Worm (Caenorhabditis elegans): ENCODE data around the gene C50F4.6.

The C50F4.6 gene

DNA sequence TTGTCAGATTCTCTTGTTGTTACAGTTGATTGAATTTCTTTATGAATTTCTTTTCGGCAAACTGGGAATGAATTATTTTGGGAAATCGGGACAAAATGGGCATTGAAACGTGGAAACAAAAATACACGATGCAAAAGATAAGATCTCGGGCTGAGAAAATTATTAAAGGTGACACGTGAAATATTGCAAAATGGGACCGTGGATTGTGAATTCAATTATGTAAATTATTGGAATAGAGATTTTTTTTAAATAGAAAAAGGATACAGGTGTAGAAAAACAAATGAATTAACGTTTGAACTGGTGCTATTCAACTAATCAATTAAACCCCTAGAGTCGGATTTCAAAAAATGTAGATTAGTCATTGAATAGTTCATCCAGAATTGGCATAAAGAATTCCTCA lies 22.8 kb downstream of the C50F4.6 start, which contains the start of gene F25B3.4:
TSS of gene F25B3.4 (minus strand) at position 101 of the 400 bp plus-strand sequence.
- TF ChIP-seq php-3 (GFP tag; IDR thresholded peaks at IDR 0.05) (no peak), Y5F2A.4 (GFP tag; optimal IDR thresholded peaks at IDR 0.05) (no peak), R02D3.7 (tag; optimal IDR thresholded peaks at IDR 0.05) (no peak), daf-16 (GFP tag; optimal IDR thresholded peaks at IDR 0.05) (no peak), daf-16 (tag; optimal IDR thresholded peaks at IDR 0.05) (no peak), lim-7 (GFP tag; IDR thresholded peaks at IDR 0.05) (no peak), dmd-8 (GFP tag; IDR thresholded peaks at IDR 0.05) (no peak), saeg-2 (GFP tag; IDR thresholded peaks at IDR 0.05) (no peak), ceh-62 (tag; optimal IDR thresholded peaks at IDR 0.05) (no peak), daf-12 (tag; optimal IDR thresholded peaks at IDR 0.05) (no peak), nhr-10 (tag; optimal IDR thresholded peaks at IDR 0.05) (no peak), egl-43 (GFP tag; IDR thresholded peaks at IDR 0.05) (no peak), dmd-9 (GFP tag; IDR thresholded peaks at IDR 0.05) (no peak), daf-19 (GFP tag; conservative IDR thresholded peaks at IDR 0.05) (no peak), daf-8 (GFP tag; IDR thresholded peaks at IDR 0.05) (no peak), mxl-2 (GFP tag; conservative IDR thresholded peaks at IDR 0.05) (no peak)

DNA sequence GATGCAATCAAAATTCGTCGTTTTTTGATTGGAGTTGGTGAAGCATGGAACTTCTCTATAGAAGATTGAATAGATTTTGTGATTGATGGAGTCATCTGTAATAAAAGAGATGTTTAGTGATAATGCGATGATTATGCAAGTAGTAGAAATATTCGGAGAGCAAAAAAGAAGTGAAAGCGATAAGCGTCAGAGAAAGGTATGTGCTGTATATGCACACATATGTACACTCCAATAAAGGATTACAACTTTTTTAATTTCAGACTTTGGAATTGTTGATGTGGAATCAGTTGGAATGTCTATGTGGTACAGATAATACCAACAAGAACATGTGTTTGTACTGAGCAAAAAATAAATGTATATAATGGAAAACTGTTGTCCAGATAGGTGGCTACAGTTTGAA lies 24.3 kb downstream of the C50F4.6 start, which contains the start of gene F25B3.5:
TSS of gene F25B3.5 (minus strand) at position 101 of the 400 bp plus-strand sequence.
- TF ChIP-seq dve-1 (tag; optimal IDR thresholded peaks at IDR 0.05; ENCODE audit: insufficient read depth), result peak; percentile 11
- no peak for TF ChIP-seq nhr-11 (tag; optimal IDR thresholded peaks at IDR 0.05)
- no peak for TF ChIP-seq zfp-2 (tag; optimal IDR thresholded peaks at IDR 0.05)
- no peak for TF ChIP-seq cey-2 (tag; optimal IDR thresholded peaks at IDR 0.05; ENCODE audit: borderline replicate concordance, insufficient read depth)
- peak; percentile 86 for TF ChIP-seq aha-1 (tag)

DNA sequence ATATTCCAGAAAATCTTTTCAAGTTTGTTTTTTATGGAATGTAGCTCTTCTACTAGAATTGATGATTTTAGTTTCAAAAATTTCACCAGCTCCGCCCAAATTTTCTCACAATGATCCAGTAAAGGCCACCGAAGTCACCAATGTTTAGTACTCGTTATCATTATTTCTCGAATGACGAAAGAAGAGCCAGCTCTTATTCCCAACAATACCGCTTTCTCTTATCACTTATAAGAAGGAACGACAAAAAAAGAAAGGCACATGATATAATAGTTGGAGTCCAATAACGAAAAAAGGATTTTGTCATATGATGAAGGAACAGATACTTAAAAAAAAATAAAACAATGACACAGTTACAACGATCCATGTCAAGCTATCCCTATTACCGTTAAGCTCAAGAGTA lies 25.2 kb downstream of the C50F4.6 start:
- TF ChIP-seq R02D3.7 (tag; optimal IDR thresholded peaks at IDR 0.05) (no peak), ztf-7 (tag; optimal IDR thresholded peaks at IDR 0.05) (peak; percentile 32), ztf-11 (tag; optimal IDR thresholded peaks at IDR 0.05) (no peak), rbr-2 (tag; optimal IDR thresholded peaks at IDR 0.05) (no peak), dve-1 (tag; optimal IDR thresholded peaks at IDR 0.05; ENCODE audit: insufficient read depth) (peak; percentile 63)

DNA sequence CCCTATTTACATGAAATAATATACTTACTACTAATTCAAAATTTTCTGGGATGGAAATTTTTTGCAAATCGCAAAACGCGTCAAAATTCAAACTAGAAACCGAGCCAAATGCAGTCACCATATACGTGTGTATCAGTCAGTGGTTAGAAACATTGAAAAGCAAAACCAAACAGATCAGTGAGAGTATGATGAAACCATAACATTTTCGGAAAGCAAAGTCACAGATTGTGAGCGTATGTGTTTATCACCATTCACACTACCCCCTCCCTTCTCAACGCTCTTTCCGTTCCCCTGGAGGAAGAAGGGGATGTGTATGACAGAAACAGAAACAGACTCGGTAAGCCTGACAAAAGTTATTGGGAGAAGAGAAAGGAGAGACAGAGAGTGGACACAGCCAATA lies 25.8 kb downstream of the C50F4.6 start:
- peak; percentile 50 for TF ChIP-seq dve-1 (tag; optimal IDR thresholded peaks at IDR 0.05; ENCODE audit: insufficient read depth)
- TF ChIP-seq F37D6.2 (tag; optimal IDR thresholded peaks at IDR 0.05), result no peak
- TF ChIP-seq unc-62 (GFP tag; optimal IDR thresholded peaks at IDR 0.05 in 1 of 2), result peak in 1 of 2 experiments; percentile 92
- TF ChIP-seq unc-62 (tag; optimal IDR thresholded peaks at IDR 0.05), result no peak

DNA sequence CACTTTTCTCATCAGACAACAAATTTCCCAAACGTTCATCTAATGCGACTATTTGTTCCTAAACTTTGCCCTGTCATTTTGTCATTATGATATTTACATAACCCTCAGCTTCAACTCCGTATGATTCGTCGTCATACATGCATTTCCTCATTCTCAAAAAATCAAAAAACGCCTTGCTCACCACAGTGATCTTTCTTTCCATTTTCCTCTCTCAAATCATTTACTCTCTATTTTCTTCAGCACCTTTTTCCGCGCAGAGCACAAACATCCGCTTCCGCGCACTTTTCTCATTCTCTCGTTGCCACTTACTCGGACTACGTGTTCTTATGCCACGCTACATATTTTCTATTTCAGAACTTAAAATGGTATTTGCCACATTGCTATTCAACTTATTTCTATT lies 31.1 kb downstream of the C50F4.6 start, which contains the start of gene F25B3.2:
TSS of gene F25B3.2 (plus strand) at position 301 of the 400 bp plus-strand sequence.
- no peak for TF ChIP-seq fkh-10 (GFP tag; optimal IDR thresholded peaks at IDR 0.05)
- TF ChIP-seq ceh-44 (GFP tag; IDR thresholded peaks at IDR 0.05), result no peak
- TF ChIP-seq dmd-9 (GFP tag; IDR thresholded peaks at IDR 0.05), result no peak
- no peak for TF ChIP-seq pqm-1 (tag; optimal IDR thresholded peaks at IDR 0.05)
- no peak for TF ChIP-seq ztf-7 (tag; optimal IDR thresholded peaks at IDR 0.05)
- TF ChIP-seq F49E8.2 (tag; optimal IDR thresholded peaks at IDR 0.05; ENCODE audit: borderline replicate concordance), result no peak
- TF ChIP-seq lsy-2 (tag; optimal IDR thresholded peaks at IDR 0.05), result no peak
- TF ChIP-seq F44E2.7 (GFP tag; IDR thresholded peaks at IDR 0.05), result no peak
- TF ChIP-seq zag-1 (tag; optimal IDR thresholded peaks at IDR 0.05), result no peak
- no peak for TF ChIP-seq nhr-237 (tag; optimal IDR thresholded peaks at IDR 0.05)
- no peak for TF ChIP-seq mxl-3 (GFP tag; optimal IDR thresholded peaks at IDR 0.05)
- TF ChIP-seq nhr-111 (GFP tag; optimal IDR thresholded peaks at IDR 0.05), result no peak
- no peak for TF ChIP-seq mep-1 (tag; optimal IDR thresholded peaks at IDR 0.05)
- TF ChIP-seq madf-5 (GFP tag; IDR thresholded peaks at IDR 0.05), result no peak
- no peak for TF ChIP-seq mxl-2 (GFP tag; conservative IDR thresholded peaks at IDR 0.05)
- TF ChIP-seq egl-27 (tag; optimal IDR thresholded peaks at IDR 0.05), result no peak
- TF ChIP-seq egl-43 (GFP tag; IDR thresholded peaks at IDR 0.05), result no peak
- no peak for TF ChIP-seq dmd-8 (GFP tag; IDR thresholded peaks at IDR 0.05)
- no peak for TF ChIP-seq nhr-11 (tag; optimal IDR thresholded peaks at IDR 0.05)

All from whole organism, L4 larva.